Worm (Caenorhabditis elegans) whole organism, L4 larva: ENCODE measurements around the gene srx-7.

Experiments
- F26F4.8 ChIP-seq: fragments of 200-800 bp; sonication (Bioruptor generic); conservative IDR thresholded peaks from 2 replicates; pipeline ENCODE4 v1.3.6; 2022; ENCODE audit warnings: missing genetic modification characterization, missing compliant biosample characterization
- R02D3.7 ChIP-seq: fragments of 150-350 bp; sonication (generic microtip); optimal IDR thresholded peaks from 3 replicates; lab custom pipeline; 2014; ENCODE audit warnings: missing biosample characterization, missing genetic modification characterization
- ZK546.5 ChIP-seq, 2 experiments: sonication (generic microtip); optimal IDR thresholded peaks; 2 replicates each; lab custom pipeline; 2017; ENCODE audit warnings: missing biosample characterization in 2 of 2, missing genetic modification characterization in 2 of 2
- aly-2 ChIP-seq: sonication (generic microtip); optimal IDR thresholded peaks from 2 replicates; lab custom pipeline; 2018; ENCODE audit warnings: missing biosample characterization, missing genetic modification characterization
- ceh-28 ChIP-seq: fragments of 150-350 bp; optimal IDR thresholded peaks from 2 replicates; lab custom pipeline; 2014; ENCODE audit warnings: missing biosample characterization, missing genetic modification reagents, missing genetic modification characterization
- lin-15B ChIP-seq: fragments of 150-350 bp; sonication (generic microtip); optimal IDR thresholded peaks from 3 replicates; lab custom pipeline; 2014; ENCODE audit warnings: missing biosample characterization, missing genetic modification characterization
- lin-38 ChIP-seq: fragments of 200-800 bp; sonication (Bioruptor generic); IDR thresholded peaks from 2 replicates; pipeline ENCODE4 v1.3.6; 2022; ENCODE audit warnings: missing genetic modification reagents, missing genetic modification characterization, missing compliant biosample characterization
- nhr-111 ChIP-seq: fragments of 200-800 bp; sonication (Bioruptor generic); optimal IDR thresholded peaks from 2 replicates; lab custom pipeline; 2018; ENCODE audit warnings: mild to moderate bottlenecking, missing genetic modification characterization, missing compliant biosample characterization
- nhr-28 ChIP-seq: fragments of 150-350 bp; optimal IDR thresholded peaks from 2 replicates; lab custom pipeline; 2014; ENCODE audit warnings: missing biosample characterization, missing genetic modification characterization
- saeg-2 ChIP-seq: fragments of 200-800 bp; sonication (Bioruptor generic); IDR thresholded peaks from 2 replicates; pipeline ENCODE4 v1.3.6; 2022; ENCODE audit warnings: missing genetic modification reagents, missing genetic modification characterization, missing compliant biosample characterization
- tag-97 ChIP-seq: fragments of 200-800 bp; sonication (Bioruptor generic); IDR thresholded peaks from 2 replicates; pipeline ENCODE4 v1.3.6; 2022; ENCODE audit warnings: missing genetic modification characterization, missing compliant biosample characterization
- unc-62 ChIP-seq, 3 experiments: fragments of 150-350 bp in 1 of 3; sonication (generic microtip); optimal IDR thresholded peaks in 2 of 3; peaks in 1 of 3; 1 replicate in 1 of 3; 2 replicates in 2 of 3; lab custom pipeline; 2014 to 2017; ENCODE audit warnings: missing biosample characterization in 3 of 3, missing genetic modification characterization in 3 of 3, missing genetic modification reagents in 3 of 3, missing genotype in 1 of 3
- zip-11 ChIP-seq: fragments of 200-800 bp; sonication (Bioruptor generic); IDR thresholded peaks from 2 replicates; pipeline ENCODE4 v1.3.6; 2022; ENCODE audit warnings: missing genetic modification characterization, missing compliant biosample characterization

- no peak for TF ChIP-seq aly-2 (tag; lab: Kevin White, UChicago)
- no peak for TF ChIP-seq zip-11 (GFP tag; lab: Robert Waterston, UW)
- no peak for TF ChIP-seq ceh-28
- no peak for TF ChIP-seq lin-38 (GFP tag; lab: Robert Waterston, UW)
- no peak for TF ChIP-seq lin-15B (tag; lab: Kevin White, UChicago)
- no peak for TF ChIP-seq tag-97 (GFP tag; lab: Robert Waterston, UW)
- no peak for TF ChIP-seq R02D3.7
- no peak for TF ChIP-seq ZK546.5 (tag; optimal IDR thresholded peaks at IDR 0.05; lab: Kevin White, UChicago)
- TF ChIP-seq nhr-111: no peak
- TF ChIP-seq unc-62 (GFP tag; optimal IDR thresholded peaks at IDR 0.05 in 1 of 2; lab: Kevin White, UChicago): peak in 1 of 2 experiments; percentile 92
- no peak for TF ChIP-seq unc-62 (tag; optimal IDR thresholded peaks at IDR 0.05; lab: Kevin White, UChicago)
- no peak for TF ChIP-seq nhr-28 (tag; lab: Kevin White, UChicago)
- TF ChIP-seq saeg-2 (GFP tag; lab: Robert Waterston, UW): no peak
- TF ChIP-seq F26F4.8 (GFP tag; lab: Robert Waterston, UW): no peak
Measured at ce11 chrV:598626-599025, 38.6 kb downstream of the srx-7 start.
